Fruit fly (Drosophila melanogaster) whole organism, embryonic: Measurements from ENCODE around the gene Cpsf5.

Experiments used
- ATbp ChIP-seq: fragments of 200-800 bp; sonication (Bioruptor generic); optimal IDR thresholded peaks from 2 replicates; lab custom pipeline; 2017; ENCODE audit warnings: missing biosample characterization, mild to moderate bottlenecking, missing genetic modification characterization, missing genetic modification reagents
- Abd-B ChIP-seq: fragments of 200-800 bp; sonication (Bioruptor generic); optimal IDR thresholded peaks from 2 replicates; lab custom pipeline; 2018; ENCODE audit warnings: missing biosample characterization, mild to moderate bottlenecking, missing genetic modification characterization, moderate library complexity
- Atf6 ChIP-seq: fragments of 200-800 bp; sonication (Bioruptor generic); IDR thresholded peaks from 2 replicates; pipeline ENCODE4 v1.3.6; 2022; ENCODE audit warnings: missing biosample characterization, missing genetic modification characterization
- CG13775 ChIP-seq: fragments of 200-800 bp; sonication (Bioruptor generic); optimal IDR thresholded peaks from 3 replicates; lab custom pipeline; 2017; ENCODE audit warnings: missing biosample characterization, mild to moderate bottlenecking, missing genetic modification characterization
- CG15269 ChIP-seq: fragments of 200-800 bp; sonication (Bioruptor generic); optimal IDR thresholded peaks from 2 replicates; lab custom pipeline; 2018; ENCODE audit warnings: missing biosample characterization, mild to moderate bottlenecking, missing genetic modification characterization, moderate library complexity
- CG18262 ChIP-seq: fragments of 200-800 bp; optimal IDR thresholded peaks from 3 replicates; lab custom pipeline; 2019; ENCODE audit warnings: missing biosample characterization, mild to moderate bottlenecking, missing genetic modification characterization, moderate library complexity
- CG34224 ChIP-seq: fragments of 200-800 bp; sonication (Bioruptor generic); IDR thresholded peaks from 3 replicates; pipeline ENCODE4 v1.3.6; 2022; ENCODE audit warnings: missing biosample characterization, missing genetic modification characterization; ENCODE audit not compliant: partially characterized antibody
- CG4617 ChIP-seq: fragments of 200-800 bp; sonication (Bioruptor generic); optimal IDR thresholded peaks from 3 replicates; lab custom pipeline; 2016; ENCODE audit warnings: missing biosample characterization, missing genetic modification characterization, borderline replicate concordance
- CG7271 ChIP-seq: fragments of 200-800 bp; sonication (Bioruptor generic); optimal IDR thresholded peaks from 2 replicates; lab custom pipeline; 2018; ENCODE audit warnings: missing biosample characterization, mild to moderate bottlenecking, missing genetic modification characterization, moderate library complexity
- CG7786 ChIP-seq: fragments of 200-800 bp; sonication (Bioruptor generic); optimal IDR thresholded peaks from 2 replicates; lab custom pipeline; 2016; ENCODE audit warnings: missing biosample characterization, missing genetic modification characterization
- CG8478 ChIP-seq: fragments of >200 bp; optimal IDR thresholded peaks from 2 replicates; lab custom pipeline; 2018
- CrebB ChIP-seq: fragments of 200-800 bp; sonication (Bioruptor generic); optimal IDR thresholded peaks from 3 replicates; lab custom pipeline; 2018; ENCODE audit warnings: missing biosample characterization, mild to moderate bottlenecking, missing genetic modification characterization
- Dek ChIP-seq: fragments of 200-800 bp; sonication (Bioruptor generic); optimal IDR thresholded peaks from 3 replicates; lab custom pipeline; 2019; ENCODE audit warnings: missing biosample characterization, mild to moderate bottlenecking, missing genetic modification characterization, moderate library complexity
- Dp ChIP-seq: fragments of 200-800 bp; sonication (Bioruptor generic); optimal IDR thresholded peaks from 2 replicates; lab custom pipeline; 2018; ENCODE audit warnings: missing biosample characterization, mild to moderate bottlenecking, missing genetic modification characterization, moderate library complexity
- E2f2 ChIP-seq: fragments of 200-800 bp; sonication (Bioruptor generic); IDR thresholded peaks from 2 replicates; pipeline ENCODE4 v1.3.6; 2022; ENCODE audit warnings: missing biosample characterization, missing genetic modification characterization
- Fer3 ChIP-seq: fragments of 200-800 bp; sonication (Bioruptor generic); optimal IDR thresholded peaks from 2 replicates; lab custom pipeline; 2018; ENCODE audit warnings: missing biosample characterization, mild to moderate bottlenecking, missing genetic modification characterization, moderate library complexity
- GATAe ChIP-seq: fragments of 200-800 bp; sonication (Bioruptor generic); conservative IDR thresholded peaks from 2 replicates; pipeline ENCODE4 v1.3.6; 2022; ENCODE audit warnings: missing biosample characterization, missing genetic modification characterization
- HLH3B ChIP-seq: fragments of 200-800 bp; sonication (Bioruptor generic); IDR thresholded peaks from 2 replicates; pipeline ENCODE4 v1.3.6; 2022; ENCODE audit warnings: missing biosample characterization, missing genetic modification characterization
- Hmx ChIP-seq: fragments of 200-800 bp; sonication (Bioruptor generic); optimal IDR thresholded peaks from 2 replicates; lab custom pipeline; 2016; ENCODE audit warnings: missing biosample characterization, missing genetic modification characterization
- Lhr ChIP-seq: fragments of 200-800 bp; sonication (Bioruptor generic); optimal IDR thresholded peaks from 3 replicates; lab custom pipeline; 2017; ENCODE audit warnings: mild to moderate bottlenecking, missing biosample characterization, missing genetic modification reagents, missing genetic modification characterization
- Nf-YA ChIP-seq: fragments of 200-800 bp; sonication (Bioruptor generic); IDR thresholded peaks from 2 replicates; pipeline ENCODE4 v1.3.6; 2022; ENCODE audit warnings: missing biosample characterization, missing genetic modification characterization
- PHDP ChIP-seq: fragments of 200-800 bp; sonication (Bioruptor generic); optimal IDR thresholded peaks from 3 replicates; lab custom pipeline; 2018; ENCODE audit warnings: missing biosample characterization, mild to moderate bottlenecking, missing genetic modification characterization, moderate library complexity
- Taf1 ChIP-seq: fragments of 200-800 bp; sonication (Bioruptor generic); IDR thresholded peaks from 2 replicates; pipeline ENCODE4 v1.3.6; 2022; ENCODE audit warnings: missing biosample characterization, missing genetic modification characterization
- bbx ChIP-seq: fragments of 200-800 bp; sonication (Bioruptor generic); IDR thresholded peaks from 2 replicates; pipeline ENCODE4 v1.3.6; 2022; ENCODE audit warnings: missing biosample characterization, missing genetic modification characterization; ENCODE audit not compliant: partially characterized antibody
- bigmax ChIP-seq: fragments of 200-800 bp; sonication (Bioruptor generic); optimal IDR thresholded peaks from 2 replicates; lab custom pipeline; 2018; ENCODE audit warnings: missing biosample characterization, mild to moderate bottlenecking, missing genetic modification characterization
- cad ChIP-seq: fragments of >200 bp; optimal IDR thresholded peaks from 2 replicates; lab custom pipeline; 2017; ENCODE audit warnings: missing biosample characterization, missing genetic modification characterization
- chif ChIP-seq, 2 experiments: fragments of 200-800 bp; sonication (Bioruptor generic); optimal IDR thresholded peaks; 3 replicates each; lab custom pipeline; 2016; ENCODE audit warnings: missing biosample characterization in 2 of 2, missing genetic modification characterization in 2 of 2
- dan ChIP-seq: fragments of 200-800 bp; sonication (Bioruptor generic); IDR thresholded peaks from 2 replicates; pipeline ENCODE4 v1.3.6; 2022; ENCODE audit warnings: missing biosample characterization, missing genetic modification characterization
- dmrt11E ChIP-seq: fragments of 200-800 bp; sonication (Bioruptor generic); optimal IDR thresholded peaks from 3 replicates; lab custom pipeline; 2018; ENCODE audit warnings: missing biosample characterization, mild to moderate bottlenecking, missing genetic modification characterization, moderate library complexity
- fu2 ChIP-seq: fragments of 200-800 bp; sonication (Bioruptor generic); optimal IDR thresholded peaks from 2 replicates; lab custom pipeline; 2016; ENCODE audit warnings: missing biosample characterization, missing genetic modification characterization
- gcm2 ChIP-seq: fragments of 200-800 bp; sonication (Bioruptor generic); optimal IDR thresholded peaks from 2 replicates; lab custom pipeline; 2016; ENCODE audit warnings: missing biosample characterization, missing genetic modification characterization
- grau ChIP-seq: fragments of 200-800 bp; optimal IDR thresholded peaks from 3 replicates; lab custom pipeline; 2019; ENCODE audit warnings: missing biosample characterization, mild to moderate bottlenecking, missing genetic modification characterization, moderate library complexity
- ham ChIP-seq: fragments of 200-800 bp; sonication (Bioruptor generic); IDR thresholded peaks from 2 replicates; pipeline ENCODE4 v1.3.6; 2022; ENCODE audit warnings: missing biosample characterization, missing genetic modification characterization
- insv ChIP-seq, 2 experiments: fragments of 200-800 bp; sonication (Bioruptor generic); optimal IDR thresholded peaks; 3 replicates each; lab custom pipeline; 2016 to 2018; ENCODE audit warnings: missing biosample characterization in 2 of 2, missing genetic modification characterization in 2 of 2
- pho ChIP-seq: fragments of 200-800 bp; sonication (Bioruptor generic); optimal IDR thresholded peaks from 2 replicates; lab custom pipeline; 2016; ENCODE audit warnings: missing biosample characterization, missing genetic modification characterization
- pnt ChIP-seq: fragments of 200-800 bp; sonication (Bioruptor generic); optimal IDR thresholded peaks from 3 replicates; lab custom pipeline; 2016; ENCODE audit warnings: missing biosample characterization, missing genetic modification characterization
- sc ChIP-seq, 3 experiments: fragments of >200 bp in 2 of 3; fragments of 200-800 bp in 1 of 3; sonication (Bioruptor generic) in 1 of 3; optimal IDR thresholded peaks; 2 replicates in 2 of 3; 3 replicates in 1 of 3; lab custom pipeline; 2017; ENCODE audit warnings: mild to moderate bottlenecking in 1 of 3, missing biosample characterization in 1 of 3, missing genetic modification characterization in 1 of 3, missing genetic modification reagents in 1 of 3
- sens ChIP-seq: fragments of 200-800 bp; sonication (Bioruptor generic); peaks from one replicate; lab custom pipeline; 2016; ENCODE audit warnings: missing biosample characterization, missing genetic modification characterization
- wdn ChIP-seq: fragments of 200-800 bp; sonication (Bioruptor generic); IDR thresholded peaks from 2 replicates; pipeline ENCODE4 v1.3.6; 2022; ENCODE audit warnings: missing biosample characterization, missing genetic modification characterization
- zfh2 ChIP-seq: fragments of 200-800 bp; sonication (Bioruptor generic); optimal IDR thresholded peaks from 2 replicates; lab custom pipeline; 2016; ENCODE audit warnings: missing biosample characterization, missing genetic modification characterization

Gene Cpsf5

DNA sequence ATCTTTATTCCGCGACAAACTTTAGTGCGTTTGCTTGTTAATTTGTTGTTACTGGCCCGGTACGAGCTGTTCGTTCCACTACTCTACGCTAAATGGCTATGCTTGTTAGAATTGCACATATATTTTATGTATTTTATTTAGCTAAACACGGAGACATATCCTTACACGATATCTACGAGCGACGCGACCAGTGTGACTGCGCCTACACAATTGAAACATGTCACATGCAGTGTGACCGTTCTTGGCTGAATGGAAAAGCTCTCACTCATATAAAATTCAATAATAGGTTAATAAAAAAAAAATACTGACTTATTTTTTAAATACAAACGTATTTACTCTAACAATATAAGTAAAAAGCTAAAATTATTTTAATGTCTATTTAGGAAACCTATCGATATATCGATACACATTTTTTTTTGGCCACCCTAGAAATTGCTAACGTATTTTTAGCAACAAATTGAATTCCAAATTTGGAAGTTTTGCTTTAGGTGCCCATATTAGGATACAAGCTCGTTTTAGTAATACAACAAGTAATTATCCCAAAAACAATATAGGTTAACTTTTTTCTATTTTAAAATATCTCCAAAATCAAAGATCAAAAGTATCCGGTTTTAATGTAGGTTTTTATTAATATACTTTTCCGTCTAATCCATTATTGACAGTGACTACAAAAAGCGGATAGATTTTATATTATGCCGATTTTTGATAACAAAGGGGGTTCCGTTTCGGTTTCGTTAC, 11.7 kb upstream of the Cpsf5 start, which contains the start of gene CG4080 (continued):
- peak; percentile 56 for TF ChIP-seq CG4617 (GFP tag; lab: Kevin White, UChicago)
- TF ChIP-seq GATAe (GFP tag; lab: Robert Waterston, UW), result no peak
- peak; percentile 9 for TF ChIP-seq Hmx (GFP tag; lab: Kevin White, UChicago)
- no peak for TF ChIP-seq HLH3B (GFP tag; lab: Robert Waterston, UW)
- TF ChIP-seq Taf1 (GFP tag; lab: Robert Waterston, UW), result no peak
- no peak for TF ChIP-seq Fer3
- TF ChIP-seq fu2 (GFP tag; lab: Kevin White, UChicago), result no peak
- peak; percentile 15 for TF ChIP-seq Abd-B (GFP tag; lab: Kevin White, UChicago)
- no peak for TF ChIP-seq cad (GFP tag; lab: Kevin White, UChicago)
- TF ChIP-seq CG34224 (GFP tag; lab: Robert Waterston, UW), result peak; percentile 69
- no peak for TF ChIP-seq wdn (GFP tag; lab: Robert Waterston, UW)
- TF ChIP-seq ATbp (GFP tag; lab: Kevin White, UChicago), result no peak
- no peak for TF ChIP-seq ham (GFP tag; lab: Robert Waterston, UW)
- peak; percentile 51 for TF ChIP-seq grau (tag; lab: Kevin White, UChicago)
- TF ChIP-seq CG7271 (tag; lab: Kevin White, UChicago), result no peak
- TF ChIP-seq gcm2, result no peak
- peak; percentile 88 for TF ChIP-seq sens
- TF ChIP-seq Nf-YA, result no peak
- TF ChIP-seq Dp (GFP tag; lab: Kevin White, UChicago), result peak; percentile 34
- peak; percentile 9 for TF ChIP-seq pnt (GFP tag; lab: Kevin White, UChicago)
- TF ChIP-seq CrebB (tag; lab: Kevin White, UChicago), result no peak
- TF ChIP-seq Lhr (GFP tag; lab: Kevin White, UChicago), result peak; percentile 81
- no peak for TF ChIP-seq CG15269 (tag; lab: Kevin White, UChicago)
- TF ChIP-seq PHDP (tag; lab: Kevin White, UChicago), result peak; percentile 43
- no peak for TF ChIP-seq sc (optimal IDR thresholded peaks at IDR 0.05; lab: Kevin White, UChicago)
- no peak for TF ChIP-seq sc (GFP tag; optimal IDR thresholded peaks at IDR 0.05; lab: Kevin White, UChicago)
- TF ChIP-seq E2f2 (GFP tag; lab: Robert Waterston, UW), result peak; percentile 29; the same call in 1 of the 2 replicates
- TF ChIP-seq Dek (tag; lab: Kevin White, UChicago), result peak; percentile 17
- peak in 1 of 2 experiments; percentile 25 for TF ChIP-seq insv (GFP tag; optimal IDR thresholded peaks at IDR 0.05; lab: Kevin White, UChicago)

DNA sequence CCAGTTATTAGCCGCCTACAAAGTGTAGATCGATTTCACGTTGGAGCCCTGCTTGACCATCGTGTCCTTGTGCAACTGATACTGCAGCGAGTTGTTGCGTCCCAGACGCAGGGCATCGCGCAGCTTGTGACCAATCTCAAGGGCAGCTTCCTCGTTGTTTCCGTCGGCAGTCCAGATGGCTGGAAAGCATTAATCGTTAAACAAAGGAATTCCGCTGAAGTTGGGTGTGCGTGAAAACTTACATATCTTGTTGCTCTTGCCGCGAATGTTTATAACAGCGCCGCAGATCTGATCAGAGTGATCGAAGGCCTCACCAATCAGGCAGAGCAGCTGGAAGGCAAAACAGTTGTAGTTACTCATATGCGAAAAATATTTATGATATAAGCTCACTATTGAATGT, 11.0 kb upstream of the Cpsf5 start:
- TF ChIP-seq CG8478 (lab: Kevin White, UChicago) (no peak), bbx (GFP tag; lab: Robert Waterston, UW) (0 out of 2 replicates have a peak, but pooled peaks have one; percentile 9), dan (GFP tag; lab: Robert Waterston, UW) (no peak), chif (GFP tag; optimal IDR thresholded peaks at IDR 0.05; lab: Kevin White, UChicago) (no peak), zfh2 (GFP tag; lab: Kevin White, UChicago) (no peak), dmrt11E (tag; lab: Kevin White, UChicago) (no peak), bigmax (no peak), CG7786 (GFP tag; lab: Kevin White, UChicago) (no peak), Atf6 (GFP tag; lab: Robert Waterston, UW) (0 out of 2 replicates have a peak, but pooled peaks have one; percentile 30), CG13775 (GFP tag; lab: Kevin White, UChicago) (no peak), CG18262 (tag; lab: Kevin White, UChicago) (no peak), pho (GFP tag; lab: Kevin White, UChicago) (no peak)
